Worm (Caenorhabditis elegans) whole organism, dauer: ENCODE data around the gene lea-1.

ENCODE experiments used
- unc-62 ChIP-seq: sonication (generic microtip); optimal IDR thresholded peaks from 2 replicates; lab custom pipeline; 2017; ENCODE audit warnings: missing biosample characterization, missing genetic modification reagents, missing genetic modification characterization

Gene lea-1

ce11 chrV:10070541-10070940 lies 58.8 kb downstream of the lea-1 start, which contains the start of gene nhr-192:
Gene nhr-192 (minus strand): TSS chrV:10070641.
- TF ChIP-seq unc-62 (GFP tag; lab: Kevin White, UChicago) = no peak

DNA sequence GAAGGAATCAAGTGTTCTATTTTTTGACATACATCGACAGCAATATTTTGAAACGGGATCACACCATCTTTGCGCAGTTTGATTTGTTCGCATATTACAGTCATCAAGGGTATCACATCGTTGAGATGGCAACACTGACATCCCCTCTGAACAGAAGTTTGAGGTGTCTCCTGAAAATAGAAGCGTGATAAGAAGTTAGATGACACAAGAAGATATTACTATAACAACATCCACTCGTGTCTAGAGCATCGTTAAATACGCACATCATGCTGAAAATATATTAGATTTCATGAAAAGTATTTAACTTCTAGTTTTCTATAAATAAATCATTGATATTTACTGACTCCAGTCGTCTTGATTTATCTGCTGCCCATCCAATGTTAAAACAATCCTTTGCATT lies 61.0 kb downstream of the lea-1 start:
- no peak for TF ChIP-seq unc-62 (GFP tag; lab: Kevin White, UChicago)

ce11 chrV:10073793-10074192 lies 62.1 kb downstream of the lea-1 start, which contains the start of gene F57A8.6:
Gene F57A8.6 (minus strand): TSS chrV:10073893.
- no peak for TF ChIP-seq unc-62 (GFP tag; lab: Kevin White, UChicago)

DNA sequence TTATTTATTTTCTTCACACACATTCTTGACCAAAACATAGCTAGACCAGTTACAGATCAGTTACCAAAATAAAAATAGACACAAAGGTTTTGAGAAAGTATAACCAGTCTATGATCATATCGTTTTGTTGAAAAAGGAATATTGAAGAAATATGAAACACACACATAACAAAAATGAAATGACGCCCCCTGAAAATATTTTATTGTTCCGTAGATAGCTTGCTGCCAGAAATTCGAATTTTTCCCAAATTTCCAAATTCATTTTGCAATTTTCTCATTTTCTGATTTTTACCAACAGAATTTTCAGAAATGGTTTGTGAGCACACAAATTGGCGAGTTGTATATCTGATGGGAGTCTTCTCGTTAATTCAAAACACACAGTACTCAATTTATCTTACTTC lies 63.7 kb downstream of the lea-1 start, which contains the start of gene F57A8.7:
F57A8.7 (plus strand) TSS at position 301 of the 400 bp plus-strand sequence.
- TF ChIP-seq unc-62 (GFP tag; lab: Kevin White, UChicago) = no peak
